Fruit fly (Drosophila melanogaster) whole organism, embryonic: ENCODE measurements around the gene CG6236.

ENCODE experiments used
- BEAF-32 ChIP-seq: fragments of 200-800 bp; sonication (Bioruptor generic); optimal IDR thresholded peaks from 3 replicates; lab custom pipeline; 2017; ENCODE audit warnings: missing biosample characterization, missing genetic modification characterization, mild to moderate bottlenecking, moderate library complexity, missing genetic modification reagents
- Bteb2 ChIP-seq: fragments of 200-800 bp; sonication (Bioruptor generic); optimal IDR thresholded peaks from 2 replicates; lab custom pipeline; 2016; ENCODE audit warnings: missing biosample characterization, missing genetic modification characterization
- CG10366 ChIP-seq: fragments of 200-800 bp; sonication (Bioruptor generic); IDR thresholded peaks from 2 replicates; pipeline ENCODE4 v1.3.6; 2022; ENCODE audit warnings: missing biosample characterization, missing genetic modification characterization
- CG11247 ChIP-seq: fragments of 200-800 bp; sonication (Bioruptor generic); IDR thresholded peaks from 2 replicates; pipeline ENCODE4 v1.3.6; 2022; ENCODE audit warnings: missing biosample characterization, missing genetic modification characterization
- CG11504 ChIP-seq: fragments of 200-800 bp; sonication (Bioruptor generic); optimal IDR thresholded peaks from 3 replicates; lab custom pipeline; 2019; ENCODE audit warnings: missing biosample characterization, mild to moderate bottlenecking, missing genetic modification characterization, moderate library complexity
- CG11696 ChIP-seq: fragments of 200-800 bp; sonication (Bioruptor generic); IDR thresholded peaks from 2 replicates; pipeline ENCODE4 v1.3.6; 2022; ENCODE audit warnings: missing biosample characterization, missing genetic modification characterization
- CG11723 ChIP-seq: fragments of 200-800 bp; sonication (Bioruptor generic); optimal IDR thresholded peaks from 2 replicates; lab custom pipeline; 2017; ENCODE audit warnings: missing biosample characterization, mild to moderate bottlenecking, missing genetic modification characterization
- CG12155 ChIP-seq: fragments of 200-800 bp; sonication (Bioruptor generic); optimal IDR thresholded peaks from 3 replicates; lab custom pipeline; 2016; ENCODE audit warnings: missing biosample characterization, missing genetic modification characterization
- CG13296 ChIP-seq: fragments of 200-800 bp; sonication (Bioruptor generic); optimal IDR thresholded peaks from 3 replicates; lab custom pipeline; 2018; ENCODE audit warnings: missing biosample characterization, mild to moderate bottlenecking, missing genetic modification characterization
- CG13624 ChIP-seq: fragments of 200-800 bp; sonication (Bioruptor generic); optimal IDR thresholded peaks from 2 replicates; lab custom pipeline; 2016; ENCODE audit warnings: missing biosample characterization, missing genetic modification characterization
- CG14667 ChIP-seq: fragments of 200-800 bp; sonication (Bioruptor generic); IDR thresholded peaks from 2 replicates; pipeline ENCODE4 v1.3.6; 2022; ENCODE audit warnings: missing biosample characterization, missing genetic modification characterization
- CG14860 ChIP-seq: fragments of 200-800 bp; sonication (Bioruptor generic); IDR thresholded peaks from 3 replicates; pipeline ENCODE4 v1.3.6; 2022; ENCODE audit warnings: missing biosample characterization, missing genetic modification characterization; ENCODE audit not compliant: partially characterized antibody
- CG15514 ChIP-seq: fragments of 200-800 bp; sonication (Bioruptor generic); optimal IDR thresholded peaks from 3 replicates; lab custom pipeline; 2017; ENCODE audit warnings: missing biosample characterization, missing genetic modification characterization, mild to moderate bottlenecking, moderate library complexity, missing genetic modification reagents
- CG30403 ChIP-seq: fragments of 200-800 bp; sonication (Bioruptor generic); optimal IDR thresholded peaks from 3 replicates; lab custom pipeline; 2016; ENCODE audit warnings: missing biosample characterization, missing genetic modification characterization
- CG33213 ChIP-seq: fragments of 200-800 bp; sonication (Bioruptor generic); optimal IDR thresholded peaks from 3 replicates; lab custom pipeline; 2016; ENCODE audit warnings: missing biosample characterization, missing genetic modification characterization
- CG7786 ChIP-seq: fragments of 200-800 bp; sonication (Bioruptor generic); optimal IDR thresholded peaks from 2 replicates; lab custom pipeline; 2016; ENCODE audit warnings: missing biosample characterization, missing genetic modification characterization
- CG8281 ChIP-seq: fragments of 200-800 bp; sonication (Bioruptor generic); optimal IDR thresholded peaks from 2 replicates; lab custom pipeline; 2018; ENCODE audit warnings: missing biosample characterization, mild to moderate bottlenecking, missing genetic modification characterization, moderate library complexity
- CG8388 ChIP-seq: fragments of 200-800 bp; sonication (Bioruptor generic); optimal IDR thresholded peaks from 2 replicates; lab custom pipeline; 2019; ENCODE audit warnings: missing biosample characterization, mild to moderate bottlenecking, missing genetic modification characterization, moderate library complexity
- CG9215 ChIP-seq: fragments of 200-800 bp; sonication (Bioruptor generic); IDR thresholded peaks from 2 replicates; pipeline ENCODE4 v1.3.6; 2022; ENCODE audit warnings: missing biosample characterization, missing genetic modification characterization
- D ChIP-seq, 2 experiments: fragments of 200-800 bp in 1 of 2; fragments of >200 bp in 1 of 2; sonication (Bioruptor generic) in 1 of 2; optimal IDR thresholded peaks; 2 replicates in 1 of 2; 3 replicates in 1 of 2; lab custom pipeline; 2017; ENCODE audit warnings: mild to moderate bottlenecking in 1 of 2, missing biosample characterization in 1 of 2, missing genetic modification characterization in 1 of 2, missing genetic modification reagents in 1 of 2
- Dp ChIP-seq: fragments of 200-800 bp; sonication (Bioruptor generic); optimal IDR thresholded peaks from 2 replicates; lab custom pipeline; 2018; ENCODE audit warnings: missing biosample characterization, mild to moderate bottlenecking, missing genetic modification characterization, moderate library complexity
- Fer3 ChIP-seq: fragments of 200-800 bp; sonication (Bioruptor generic); optimal IDR thresholded peaks from 2 replicates; lab custom pipeline; 2018; ENCODE audit warnings: missing biosample characterization, mild to moderate bottlenecking, missing genetic modification characterization, moderate library complexity
- H2.0 ChIP-seq: fragments of 200-800 bp; sonication (Bioruptor generic); IDR thresholded peaks from 2 replicates; pipeline ENCODE4 v1.3.6; 2022; ENCODE audit warnings: missing biosample characterization, missing genetic modification characterization
- Hsf ChIP-seq: fragments of 200-800 bp; sonication (Bioruptor generic); optimal IDR thresholded peaks from 3 replicates; lab custom pipeline; 2016; ENCODE audit warnings: missing biosample characterization, missing genetic modification characterization
- MBD-R2 ChIP-seq: fragments of 200-800 bp; sonication (Bioruptor generic); IDR thresholded peaks from 2 replicates; pipeline ENCODE4 v1.3.6; 2022; ENCODE audit warnings: missing biosample characterization, missing genetic modification characterization
- Max ChIP-seq: fragments of 200-800 bp; sonication (Bioruptor generic); optimal IDR thresholded peaks from 2 replicates; lab custom pipeline; 2016; ENCODE audit warnings: missing biosample characterization, mild to moderate bottlenecking, missing genetic modification characterization
- Med ChIP-seq: fragments of 200-800 bp; sonication (Bioruptor generic); peaks from one replicate; lab custom pipeline; 2016; ENCODE audit warnings: missing biosample characterization, missing genetic modification characterization, mild to moderate bottlenecking, inconsistent platforms, moderate library complexity
- Poxn ChIP-seq: fragments of 200-800 bp; sonication (Bioruptor generic); IDR thresholded peaks from 2 replicates; pipeline ENCODE4 v1.3.6; 2022; ENCODE audit warnings: missing biosample characterization, missing genetic modification characterization
- Rfx ChIP-seq: fragments of 200-800 bp; sonication (Bioruptor generic); IDR thresholded peaks from 2 replicates; pipeline ENCODE4 v1.3.6; 2022; ENCODE audit warnings: missing biosample characterization, missing genetic modification characterization
- Sox102F ChIP-seq: fragments of 200-800 bp; sonication (Bioruptor generic); optimal IDR thresholded peaks from 2 replicates; lab custom pipeline; 2018; ENCODE audit warnings: missing biosample characterization, mild to moderate bottlenecking, missing genetic modification characterization, moderate library complexity
- Stat92E ChIP-seq, 3 experiments: fragments of >200 bp in 2 of 3; fragments of 200-800 bp in 1 of 3; sonication (Bioruptor generic) in 1 of 3; optimal IDR thresholded peaks; 2 replicates each; lab custom pipeline; 2017 to 2019; ENCODE audit warnings: missing biosample characterization in 3 of 3, missing genetic modification characterization in 3 of 3, mild to moderate bottlenecking in 1 of 3, moderate library complexity in 1 of 3
- az2 ChIP-seq: fragments of 200-800 bp; sonication (Bioruptor generic); optimal IDR thresholded peaks from 3 replicates; lab custom pipeline; 2016; ENCODE audit warnings: missing biosample characterization, missing genetic modification characterization
- ci ChIP-seq: fragments of 200-800 bp; sonication (Bioruptor generic); IDR thresholded peaks from 3 replicates; pipeline ENCODE4 v1.3.6; 2022; ENCODE audit warnings: missing biosample characterization, missing genetic modification characterization
- dmrt99B ChIP-seq: fragments of 200-800 bp; sonication (Bioruptor generic); optimal IDR thresholded peaks from 2 replicates; lab custom pipeline; 2018; ENCODE audit warnings: missing biosample characterization, mild to moderate bottlenecking, missing genetic modification characterization, moderate library complexity
- eve ChIP-seq, 2 experiments: fragments of >200 bp; optimal IDR thresholded peaks; 2 replicates each; lab custom pipeline; 2017; ENCODE audit warnings: missing biosample characterization in 2 of 2, missing genetic modification characterization in 2 of 2
- fd64A ChIP-seq: fragments of 200-800 bp; sonication (Bioruptor generic); optimal IDR thresholded peaks from 3 replicates; lab custom pipeline; 2018; ENCODE audit warnings: missing biosample characterization, mild to moderate bottlenecking, missing genetic modification characterization
- gcm2 ChIP-seq: fragments of 200-800 bp; sonication (Bioruptor generic); optimal IDR thresholded peaks from 2 replicates; lab custom pipeline; 2016; ENCODE audit warnings: missing biosample characterization, missing genetic modification characterization
- gro ChIP-seq: fragments of 200-800 bp; sonication (Bioruptor generic); optimal IDR thresholded peaks from 2 replicates; lab custom pipeline; 2016; ENCODE audit warnings: missing biosample characterization, missing genetic modification characterization
- gsb ChIP-seq: fragments of 200-800 bp; sonication (Bioruptor generic); IDR thresholded peaks from 2 replicates; pipeline ENCODE4 v1.3.6; 2022; ENCODE audit warnings: missing biosample characterization, missing genetic modification characterization
- lilli ChIP-seq: fragments of 200-800 bp; sonication (Bioruptor generic); optimal IDR thresholded peaks from 3 replicates; lab custom pipeline; 2016; ENCODE audit warnings: missing biosample characterization, missing genetic modification characterization
- otp ChIP-seq: fragments of 200-800 bp; sonication (Bioruptor generic); IDR thresholded peaks from 3 replicates; pipeline ENCODE4, ENCODE4 v1.3.6; 2022; ENCODE audit warnings: missing biosample characterization, missing genetic modification characterization
- p53 ChIP-seq: fragments of 200-800 bp; sonication (Bioruptor generic); optimal IDR thresholded peaks from 2 replicates; lab custom pipeline; 2016; ENCODE audit warnings: missing biosample characterization, missing genetic modification characterization
- pita ChIP-seq: fragments of 200-800 bp; sonication (Bioruptor generic); optimal IDR thresholded peaks from 2 replicates; lab custom pipeline; 2017; ENCODE audit warnings: missing biosample characterization, mild to moderate bottlenecking, missing genetic modification characterization
- repo ChIP-seq: fragments of 200-800 bp; sonication (Bioruptor generic); optimal IDR thresholded peaks from 2 replicates; lab custom pipeline; 2016; ENCODE audit warnings: missing biosample characterization, missing genetic modification characterization
- row ChIP-seq: fragments of 200-800 bp; sonication (Bioruptor generic); IDR thresholded peaks from 3 replicates; pipeline ENCODE4 v1.3.6; 2022; ENCODE audit warnings: missing biosample characterization, missing genetic modification characterization
- scrt ChIP-seq: fragments of 200-800 bp; sonication (Bioruptor generic); optimal IDR thresholded peaks from 2 replicates; lab custom pipeline; 2018; ENCODE audit warnings: missing biosample characterization, mild to moderate bottlenecking, missing genetic modification characterization, moderate library complexity
- slbo ChIP-seq: fragments of 200-800 bp; sonication (Bioruptor generic); IDR thresholded peaks from 2 replicates; pipeline ENCODE4 v1.3.6; 2022; ENCODE audit warnings: missing biosample characterization, missing genetic modification characterization
- sug ChIP-seq: fragments of 200-800 bp; optimal IDR thresholded peaks from 2 replicates; lab custom pipeline; 2019; ENCODE audit warnings: missing biosample characterization, mild to moderate bottlenecking, missing genetic modification characterization, moderate library complexity

Gene CG6236

dm6 chr3R:15319912-15320746 is 7.9 kb downstream of the CG6236 start, which contains the start of the genes CG6276 and CG44040 (continued):
- TF ChIP-seq BEAF-32 (peak; percentile 24), Sox102F (GFP tag; lab: Kevin White, UChicago) (peak; percentile 35), CG13296 (GFP tag; lab: Kevin White, UChicago) (peak; percentile 43), Rfx (GFP tag; lab: Robert Waterston, UW) (peak; percentile 65), otp (GFP tag; lab: Robert Waterston, UW) (0 out of 3 replicates have a peak, but pooled peaks have one; percentile 23), CG14860 (GFP tag; lab: Robert Waterston, UW) (no peak), repo (GFP tag; lab: Kevin White, UChicago) (no peak), Poxn (GFP tag; lab: Robert Waterston, UW) (no peak), row (GFP tag; lab: Robert Waterston, UW) (peak; percentile 73), CG11696 (GFP tag; lab: Robert Waterston, UW) (peak; percentile 11; the same call in 1 of the 2 replicates), Fer3 (peak; percentile 61), Hsf (GFP tag; lab: Kevin White, UChicago) (peak; percentile 33), gro (peak; percentile 37), scrt (GFP tag; lab: Kevin White, UChicago) (no peak), CG12155 (GFP tag; lab: Kevin White, UChicago) (peak; percentile 5), ci (GFP tag; lab: Robert Waterston, UW) (peak; percentile 62; the same call in 2 of the 3 replicates), az2 (GFP tag; lab: Kevin White, UChicago) (peak; percentile 27), Med (GFP tag; lab: Kevin White, UChicago) (peak; percentile 94), fd64A (peak; percentile 39), Bteb2 (GFP tag; lab: Kevin White, UChicago) (no peak), CG11504 (tag; lab: Kevin White, UChicago) (peak; percentile 64), Dp (peak; percentile 21), eve (GFP tag; optimal IDR thresholded peaks at IDR 0.05; lab: Kevin White, UChicago) (no peak), CG13624 (GFP tag; lab: Kevin White, UChicago) (peak; percentile 73), H2.0 (GFP tag; lab: Robert Waterston, UW) (peak; percentile 8; the same call in 1 of the 2 replicates), pita (GFP tag; lab: Kevin White, UChicago) (no peak), CG33213 (GFP tag; lab: Kevin White, UChicago) (peak; percentile 14), Stat92E (GFP tag; optimal IDR thresholded peaks at IDR 0.05; lab: Kevin White, UChicago) (no peak), CG8281 (tag; lab: Kevin White, UChicago) (peak; percentile 38), CG9215 (peak; percentile 46; the same call in 1 of the 2 replicates), D (optimal IDR thresholded peaks at IDR 0.05; lab: Kevin White, UChicago) (no peak), D (GFP tag; optimal IDR thresholded peaks at IDR 0.05; lab: Kevin White, UChicago) (peak; percentile 12), p53 (GFP tag; lab: Kevin White, UChicago) (peak; percentile 23), gcm2 (GFP tag; lab: Kevin White, UChicago) (no peak), Max (GFP tag; lab: Kevin White, UChicago) (peak; percentile 11), gsb (GFP tag; lab: Robert Waterston, UW) (no peak), dmrt99B (no peak), CG30403 (GFP tag; lab: Kevin White, UChicago) (peak; percentile 70), CG11723 (GFP tag; lab: Kevin White, UChicago) (peak; percentile 22), lilli (GFP tag; lab: Kevin White, UChicago) (peak; percentile 64), CG10366 (GFP tag; lab: Robert Waterston, UW) (no peak), slbo (GFP tag; lab: Robert Waterston, UW) (peak; percentile 59), MBD-R2 (GFP tag; lab: Robert Waterston, UW) (peak; percentile 77), CG8388 (peak; percentile 32), CG7786 (GFP tag; lab: Kevin White, UChicago) (peak; percentile 34), CG11247 (0 out of 2 replicates have a peak, but pooled peaks have one; percentile 16), sug (tag; lab: Kevin White, UChicago) (peak; percentile 49), CG15514 (peak; percentile 99), CG14667 (GFP tag; lab: Robert Waterston, UW) (no peak)
